Fruit fly (Drosophila melanogaster) whole organism, embryonic: ENCODE data around the gene mGluR.
A peak's percentile ranks its signal among the peaks of the same experiment; 100 is the strongest.

Experiments
- Abd-B ChIP-seq: fragments of 200-800 bp; sonication (Bioruptor generic); optimal IDR thresholded peaks from 2 replicates; lab custom pipeline; 2018; ENCODE audit warnings: missing biosample characterization, mild to moderate bottlenecking, missing genetic modification characterization, moderate library complexity
- B-H2 ChIP-seq: fragments of 200-800 bp; sonication (Bioruptor generic); optimal IDR thresholded peaks from 2 replicates; lab custom pipeline; 2018; ENCODE audit warnings: missing biosample characterization, mild to moderate bottlenecking, missing genetic modification characterization
- CG10267 ChIP-seq: fragments of 200-800 bp; sonication (Bioruptor generic); optimal IDR thresholded peaks from 2 replicates; lab custom pipeline; 2018; ENCODE audit warnings: missing biosample characterization, mild to moderate bottlenecking, missing genetic modification characterization, moderate library complexity
- CG12236 ChIP-seq: fragments of 200-800 bp; sonication (Bioruptor generic); optimal IDR thresholded peaks from 2 replicates; lab custom pipeline; 2016; ENCODE audit warnings: missing biosample characterization, missing genetic modification characterization
- CG12299 ChIP-seq: fragments of 200-800 bp; sonication (Bioruptor generic); optimal IDR thresholded peaks from 2 replicates; lab custom pipeline; 2018; ENCODE audit warnings: missing biosample characterization, mild to moderate bottlenecking, missing genetic modification characterization
- CG13775 ChIP-seq: fragments of 200-800 bp; sonication (Bioruptor generic); optimal IDR thresholded peaks from 3 replicates; lab custom pipeline; 2017; ENCODE audit warnings: missing biosample characterization, mild to moderate bottlenecking, missing genetic modification characterization
- CG14860 ChIP-seq: fragments of 200-800 bp; sonication (Bioruptor generic); IDR thresholded peaks from 3 replicates; pipeline ENCODE4 v1.3.6; 2022; ENCODE audit warnings: missing biosample characterization, missing genetic modification characterization; ENCODE audit not compliant: partially characterized antibody
- CG15696 ChIP-seq: fragments of 200-800 bp; sonication (Bioruptor generic); optimal IDR thresholded peaks from 2 replicates; lab custom pipeline; 2019; ENCODE audit warnings: missing biosample characterization, mild to moderate bottlenecking, missing genetic modification characterization, moderate library complexity
- CG17385 ChIP-seq: fragments of 200-800 bp; sonication (Bioruptor generic); optimal IDR thresholded peaks from 3 replicates; lab custom pipeline; 2018; ENCODE audit warnings: missing biosample characterization, mild to moderate bottlenecking, missing genetic modification characterization
- CG32767 ChIP-seq: fragments of 200-800 bp; sonication (Bioruptor generic); IDR thresholded peaks from 2 replicates; pipeline ENCODE4 v1.3.6; 2022; ENCODE audit warnings: missing biosample characterization, missing genetic modification characterization
- CG4328 ChIP-seq: fragments of 200-800 bp; sonication (Bioruptor generic); optimal IDR thresholded peaks from 3 replicates; lab custom pipeline; 2017; ENCODE audit warnings: missing biosample characterization, missing genetic modification reagents, missing genetic modification characterization
- CG4707 ChIP-seq: fragments of 200-800 bp; sonication (Bioruptor generic); optimal IDR thresholded peaks from 2 replicates; lab custom pipeline; 2018; ENCODE audit warnings: missing biosample characterization, mild to moderate bottlenecking, missing genetic modification characterization, moderate library complexity
- CG7963 ChIP-seq: fragments of 200-800 bp; sonication (Bioruptor generic); IDR thresholded peaks from 3 replicates; pipeline ENCODE4 v1.3.6; 2022; ENCODE audit warnings: missing biosample characterization, missing genetic modification characterization; ENCODE audit not compliant: partially characterized antibody
- CG8924 ChIP-seq: fragments of 200-800 bp; optimal IDR thresholded peaks from 3 replicates; lab custom pipeline; 2019; ENCODE audit warnings: missing biosample characterization, mild to moderate bottlenecking, missing genetic modification characterization, moderate library complexity
- CG9932 ChIP-seq: fragments of 200-800 bp; sonication (Bioruptor generic); IDR thresholded peaks from 2 replicates; pipeline ENCODE4 v1.3.6; 2022; ENCODE audit warnings: missing biosample characterization, missing genetic modification characterization
- CrebB ChIP-seq: fragments of 200-800 bp; sonication (Bioruptor generic); optimal IDR thresholded peaks from 3 replicates; lab custom pipeline; 2018; ENCODE audit warnings: missing biosample characterization, mild to moderate bottlenecking, missing genetic modification characterization
- D19A ChIP-seq: fragments of 200-800 bp; optimal IDR thresholded peaks from 3 replicates; lab custom pipeline; 2019; ENCODE audit warnings: missing biosample characterization, mild to moderate bottlenecking, missing genetic modification characterization, moderate library complexity
- Doc2 ChIP-seq: fragments of 200-800 bp; sonication (Bioruptor generic); IDR thresholded peaks from 2 replicates; pipeline ENCODE4 v1.3.6; 2022; ENCODE audit warnings: missing biosample characterization, missing genetic modification characterization
- Dref ChIP-seq: fragments of 200-800 bp; sonication (Bioruptor generic); IDR thresholded peaks from 2 replicates; pipeline ENCODE4 v1.3.6; 2022; ENCODE audit warnings: missing biosample characterization, missing genetic modification characterization
- ERR ChIP-seq: fragments of 200-800 bp; sonication (Bioruptor generic); optimal IDR thresholded peaks from 2 replicates; lab custom pipeline; 2016; ENCODE audit warnings: missing biosample characterization, missing genetic modification characterization
- Fer1 ChIP-seq: fragments of 200-800 bp; sonication (Bioruptor generic); optimal IDR thresholded peaks from 2 replicates; lab custom pipeline; 2017; ENCODE audit warnings: missing biosample characterization, mild to moderate bottlenecking, missing genetic modification characterization
- Fer3 ChIP-seq: fragments of 200-800 bp; sonication (Bioruptor generic); optimal IDR thresholded peaks from 2 replicates; lab custom pipeline; 2018; ENCODE audit warnings: missing biosample characterization, mild to moderate bottlenecking, missing genetic modification characterization, moderate library complexity
- HmgZ ChIP-seq: fragments of 200-800 bp; sonication (Bioruptor generic); optimal IDR thresholded peaks from 2 replicates; lab custom pipeline; 2018; ENCODE audit warnings: missing biosample characterization, mild to moderate bottlenecking, missing genetic modification characterization
- Jarid2 ChIP-seq: fragments of 200-800 bp; sonication (Bioruptor generic); optimal IDR thresholded peaks from 3 replicates; lab custom pipeline; 2017; ENCODE audit warnings: mild to moderate bottlenecking, missing biosample characterization, missing genetic modification reagents, missing genetic modification characterization
- Kr ChIP-seq: fragments of 200-800 bp; sonication (Bioruptor generic); optimal IDR thresholded peaks from 2 replicates; lab custom pipeline; 2017; ENCODE audit warnings: missing biosample characterization, mild to moderate bottlenecking, missing genetic modification characterization
- Med ChIP-seq: fragments of 200-800 bp; sonication (Bioruptor generic); peaks from one replicate; lab custom pipeline; 2016; ENCODE audit warnings: missing biosample characterization, missing genetic modification characterization, mild to moderate bottlenecking, inconsistent platforms, moderate library complexity
- Opbp ChIP-seq: fragments of 200-800 bp; sonication (Bioruptor generic); IDR thresholded peaks from 3 replicates; pipeline ENCODE4 v1.3.6; 2022; ENCODE audit warnings: missing biosample characterization, missing genetic modification characterization; ENCODE audit not compliant: partially characterized antibody
- Sry-β ChIP-seq: fragments of 200-800 bp; sonication (Bioruptor generic); optimal IDR thresholded peaks from 2 replicates; lab custom pipeline; 2018; ENCODE audit warnings: missing biosample characterization, mild to moderate bottlenecking, missing genetic modification characterization, moderate library complexity
- ap ChIP-seq: fragments of 200-800 bp; sonication (Bioruptor generic); IDR thresholded peaks from 2 replicates; pipeline ENCODE4 v1.3.6; 2022; ENCODE audit warnings: missing biosample characterization, missing genetic modification characterization
- az2 ChIP-seq: fragments of 200-800 bp; sonication (Bioruptor generic); optimal IDR thresholded peaks from 3 replicates; lab custom pipeline; 2016; ENCODE audit warnings: missing biosample characterization, missing genetic modification characterization
- bab2 ChIP-seq: fragments of 200-800 bp; sonication (Bioruptor generic); optimal IDR thresholded peaks from 2 replicates; lab custom pipeline; 2016; ENCODE audit warnings: missing biosample characterization, missing genetic modification characterization
- bcd ChIP-seq: fragments of 200-800 bp; sonication (Bioruptor generic); optimal IDR thresholded peaks from 2 replicates; lab custom pipeline; 2017; ENCODE audit warnings: missing biosample characterization, mild to moderate bottlenecking, missing genetic modification characterization
- dpn ChIP-seq, 2 experiments: fragments of 200-800 bp; sonication (Bioruptor generic); optimal IDR thresholded peaks; 3 replicates each; lab custom pipeline; 2016; ENCODE audit warnings: missing biosample characterization in 2 of 2, missing genetic modification characterization in 2 of 2
- fu2 ChIP-seq: fragments of 200-800 bp; sonication (Bioruptor generic); optimal IDR thresholded peaks from 2 replicates; lab custom pipeline; 2016; ENCODE audit warnings: missing biosample characterization, missing genetic modification characterization
- gro ChIP-seq: fragments of 200-800 bp; sonication (Bioruptor generic); optimal IDR thresholded peaks from 2 replicates; lab custom pipeline; 2016; ENCODE audit warnings: missing biosample characterization, missing genetic modification characterization
- knrl ChIP-seq: fragments of 200-800 bp; sonication (Bioruptor generic); IDR thresholded peaks from 3 replicates; pipeline ENCODE4 v1.3.6; 2022; ENCODE audit warnings: missing biosample characterization, missing genetic modification characterization; ENCODE audit not compliant: partially characterized antibody
- lab ChIP-seq: fragments of 200-800 bp; sonication (Bioruptor generic); optimal IDR thresholded peaks from 3 replicates; lab custom pipeline; 2017; ENCODE audit warnings: missing biosample characterization, missing genetic modification characterization, mild to moderate bottlenecking, moderate library complexity, missing genetic modification reagents
- mld ChIP-seq: fragments of 200-800 bp; sonication (Bioruptor generic); IDR thresholded peaks from 3 replicates; pipeline ENCODE4 v1.3.6; 2022; ENCODE audit warnings: missing biosample characterization, missing genetic modification characterization; ENCODE audit not compliant: partially characterized antibody
- nerfin-2 ChIP-seq: fragments of 200-800 bp; sonication (Bioruptor generic); IDR thresholded peaks from 2 replicates; pipeline ENCODE4 v1.3.6; 2022; ENCODE audit warnings: missing biosample characterization, missing genetic modification characterization; ENCODE audit not compliant: partially characterized antibody
- row ChIP-seq: fragments of 200-800 bp; sonication (Bioruptor generic); IDR thresholded peaks from 3 replicates; pipeline ENCODE4 v1.3.6; 2022; ENCODE audit warnings: missing biosample characterization, missing genetic modification characterization
- tio ChIP-seq: fragments of 200-800 bp; sonication (Bioruptor generic); optimal IDR thresholded peaks from 2 replicates; lab custom pipeline; 2017; ENCODE audit warnings: missing biosample characterization, missing genetic modification characterization, inconsistent platforms
- tna ChIP-seq: fragments of 200-800 bp; sonication (Bioruptor generic); IDR thresholded peaks from 2 replicates; pipeline ENCODE4 v1.3.6; 2022; ENCODE audit warnings: missing biosample characterization, missing genetic modification characterization; ENCODE audit not compliant: partially characterized antibody
- trem ChIP-seq: fragments of 200-800 bp; optimal IDR thresholded peaks from 3 replicates; lab custom pipeline; 2019; ENCODE audit warnings: missing biosample characterization, mild to moderate bottlenecking, missing genetic modification characterization, moderate library complexity
- ttk ChIP-seq: fragments of 200-800 bp; sonication (Bioruptor generic); IDR thresholded peaks from 2 replicates; pipeline ENCODE4 v2.1.2; 2022; ENCODE audit warnings: missing biosample characterization, missing genetic modification characterization
- unpg ChIP-seq: fragments of 200-800 bp; sonication (Bioruptor generic); optimal IDR thresholded peaks from 3 replicates; lab custom pipeline; 2018; ENCODE audit warnings: missing biosample characterization, mild to moderate bottlenecking, missing genetic modification characterization, moderate library complexity
- vnd ChIP-seq: fragments of 200-800 bp; sonication (Bioruptor generic); IDR thresholded peaks from 3 replicates; pipeline ENCODE4 v1.3.6; 2022; ENCODE audit warnings: missing biosample characterization, missing genetic modification characterization; ENCODE audit not compliant: partially characterized antibody
- z ChIP-seq: fragments of 200-800 bp; sonication (Bioruptor generic); IDR thresholded peaks from 3 replicates; pipeline ENCODE4 v1.3.6; 2022; ENCODE audit warnings: missing biosample characterization, missing genetic modification characterization

mGluR gene

DNA sequence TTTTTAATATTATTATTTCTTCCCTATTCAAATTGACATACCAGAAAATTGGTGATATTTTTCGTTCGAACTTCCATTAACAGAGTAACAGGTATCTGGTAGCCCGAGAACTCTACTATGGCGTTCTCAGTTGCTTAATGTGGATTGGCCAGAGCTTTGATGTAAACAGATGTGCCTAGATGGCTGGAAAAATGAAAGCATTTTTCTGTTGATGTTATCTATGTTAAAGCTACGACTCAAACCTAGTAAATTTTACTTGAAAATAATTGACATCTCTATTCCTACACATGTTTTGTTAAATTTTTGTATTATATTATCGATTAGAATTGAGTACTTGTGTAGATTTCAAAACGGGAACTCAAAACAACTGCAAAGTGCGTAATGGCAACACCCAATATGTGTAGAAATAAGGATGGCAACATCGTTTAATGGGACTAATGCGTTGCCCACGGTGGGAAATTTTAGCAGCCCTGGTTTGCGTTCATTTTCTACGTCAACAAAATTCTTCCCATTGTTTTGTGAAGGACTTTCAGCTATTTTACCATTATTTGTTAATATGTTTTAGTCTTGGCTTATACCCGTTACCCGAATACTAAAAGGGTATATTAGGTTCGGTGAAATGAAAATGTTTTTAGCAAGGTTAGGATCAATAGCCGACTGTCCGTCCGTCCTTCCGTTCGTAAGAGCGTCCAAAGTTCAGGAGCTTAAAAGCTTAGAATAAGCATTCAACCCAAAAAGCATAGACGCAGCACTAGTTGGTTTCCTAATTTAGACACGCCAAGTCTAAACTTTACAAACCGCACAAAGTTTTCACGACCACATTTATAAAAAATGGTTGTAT, 43.2 kb downstream of the mGluR start (continued):
- TF ChIP-seq row (GFP tag; lab: Robert Waterston, UW), result peak; percentile 37; the same call in 1 of the 3 replicates
- TF ChIP-seq Fer1 (GFP tag; lab: Kevin White, UChicago), result peak; percentile 54
- no peak for TF ChIP-seq ap (GFP tag; lab: Robert Waterston, UW)
- peak; percentile 68 for TF ChIP-seq trem (tag; lab: Kevin White, UChicago)
- TF ChIP-seq tna (GFP tag; lab: Robert Waterston, UW), result peak; percentile 96
- peak; percentile 32 for TF ChIP-seq Jarid2 (GFP tag; lab: Kevin White, UChicago)
- TF ChIP-seq ERR (GFP tag; lab: Kevin White, UChicago), result peak; percentile 9
- TF ChIP-seq Opbp (GFP tag; lab: Robert Waterston, UW), result peak; percentile 81; the same call in 2 of the 3 replicates
- peak; percentile 73 for TF ChIP-seq D19A (tag; lab: Kevin White, UChicago)
- peak; percentile 9 for TF ChIP-seq CG15696 (tag; lab: Kevin White, UChicago)
- peak; percentile 10 for TF ChIP-seq CG12299 (tag; lab: Kevin White, UChicago)
- peak; percentile 29 for TF ChIP-seq unpg (GFP tag; lab: Kevin White, UChicago)
- no peak for TF ChIP-seq gro (GFP tag; lab: Kevin White, UChicago)
- TF ChIP-seq Fer3 (tag; lab: Kevin White, UChicago), result no peak
- TF ChIP-seq Abd-B (GFP tag; lab: Kevin White, UChicago), result no peak
- no peak for TF ChIP-seq CG13775
- TF ChIP-seq dpn (GFP tag; optimal IDR thresholded peaks at IDR 0.05; lab: Kevin White, UChicago), result peak in 1 of 2 experiments; percentile 10
- TF ChIP-seq CG8924, result peak; percentile 0
- peak; percentile 17 for TF ChIP-seq CG4707 (GFP tag; lab: Kevin White, UChicago)
- TF ChIP-seq knrl (GFP tag; lab: Robert Waterston, UW), result peak; percentile 60; the same call in 2 of the 3 replicates
- TF ChIP-seq az2 (GFP tag; lab: Kevin White, UChicago), result peak; percentile 28
- peak; percentile 47 for TF ChIP-seq HmgZ (tag; lab: Kevin White, UChicago)
- TF ChIP-seq nerfin-2, result peak; percentile 87
- TF ChIP-seq bab2 (GFP tag; lab: Kevin White, UChicago), result peak; percentile 13
- peak; percentile 23 for TF ChIP-seq CG12236
- peak; percentile 5 for TF ChIP-seq B-H2 (GFP tag; lab: Kevin White, UChicago)
- peak; percentile 80 for TF ChIP-seq Med
- no peak for TF ChIP-seq Doc2 (GFP tag; lab: Robert Waterston, UW)
- TF ChIP-seq CG32767 (GFP tag; lab: Robert Waterston, UW), result no peak
- TF ChIP-seq ttk (GFP tag; lab: Robert Waterston, UW), result no peak
- TF ChIP-seq vnd (GFP tag; lab: Robert Waterston, UW), result peak; percentile 68; the same call in 1 of the 3 replicates
- TF ChIP-seq CG10267 (tag; lab: Kevin White, UChicago), result peak; percentile 57
- no peak for TF ChIP-seq bcd (GFP tag; lab: Kevin White, UChicago)
- TF ChIP-seq Dref, result no peak
- TF ChIP-seq, all 482 proteins: peak for 101

DNA sequence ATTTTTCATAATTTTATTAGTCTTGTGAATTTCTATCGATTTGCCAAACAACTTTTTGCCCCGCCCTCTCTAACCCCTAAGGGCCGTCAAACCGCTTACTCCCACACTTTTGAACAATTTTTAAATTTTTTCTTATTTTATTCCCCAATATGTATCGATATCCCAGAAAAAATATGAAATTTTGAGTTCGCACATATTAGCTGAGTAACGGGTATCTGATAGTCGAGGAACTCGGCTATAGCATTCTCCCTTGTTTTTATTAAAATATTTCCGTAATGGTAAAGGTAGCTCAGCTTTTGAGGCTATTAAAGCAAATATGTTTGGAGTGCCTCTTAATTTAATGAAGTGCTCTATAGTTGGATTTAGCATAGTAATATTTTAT, 43.8 kb downstream of the mGluR start:
- TF ChIP-seq CG17385 (GFP tag; lab: Kevin White, UChicago) (no peak), CG7963 (GFP tag; lab: Robert Waterston, UW) (peak; percentile 68), Kr (GFP tag; lab: Kevin White, UChicago) (no peak), vnd (GFP tag; lab: Robert Waterston, UW) (peak; percentile 43; the same call in 1 of the 3 replicates), lab (GFP tag; lab: Kevin White, UChicago) (no peak), fu2 (GFP tag; lab: Kevin White, UChicago) (no peak), CG14860 (GFP tag; lab: Robert Waterston, UW) (peak; percentile 76), Sry-β (no peak), CG4328 (GFP tag; lab: Kevin White, UChicago) (no peak), CG9932 (GFP tag; lab: Robert Waterston, UW) (no peak), Opbp (GFP tag; lab: Robert Waterston, UW) (peak; percentile 54; the same call in 1 of the 3 replicates), CrebB (no peak), nerfin-2 (peak; percentile 59; the same call in 1 of the 2 replicates), CG15696 (tag; lab: Kevin White, UChicago) (no peak), tio (GFP tag; lab: Kevin White, UChicago) (no peak), z (no peak), mld (GFP tag; lab: Robert Waterston, UW) (peak; percentile 59; the same call in 2 of the 3 replicates)
